Fruit fly (Drosophila melanogaster) whole organism, embryonic: ENCODE measurements around the gene CG15262.

ENCODE experiments used
- Abd-B ChIP-seq: fragments of 200-800 bp; sonication (Bioruptor generic); optimal IDR thresholded peaks from 2 replicates; lab custom pipeline; 2018; ENCODE audit warnings: missing biosample characterization, mild to moderate bottlenecking, missing genetic modification characterization, moderate library complexity
- Atf6 ChIP-seq: fragments of 200-800 bp; sonication (Bioruptor generic); IDR thresholded peaks from 2 replicates; pipeline ENCODE4 v1.3.6; 2022; ENCODE audit warnings: missing biosample characterization, missing genetic modification characterization
- Bdp1 ChIP-seq: fragments of 200-800 bp; sonication (Bioruptor generic); optimal IDR thresholded peaks from 3 replicates; lab custom pipeline; 2016; ENCODE audit warnings: missing biosample characterization, missing genetic modification characterization
- CG11456 ChIP-seq: fragments of 200-800 bp; sonication (Bioruptor generic); IDR thresholded peaks from 3 replicates; pipeline ENCODE4 v1.3.6; 2022; ENCODE audit warnings: missing biosample characterization, missing genetic modification characterization
- CG11560 ChIP-seq: fragments of 200-800 bp; sonication (Bioruptor generic); IDR thresholded peaks from 3 replicates; pipeline ENCODE4 v1.3.6; 2022; ENCODE audit warnings: missing biosample characterization, missing genetic modification characterization
- CG11695 ChIP-seq: fragments of 200-800 bp; sonication (Bioruptor generic); IDR thresholded peaks from 3 replicates; pipeline ENCODE4 v1.3.6; 2022; ENCODE audit warnings: missing biosample characterization, missing genetic modification characterization
- CG12155 ChIP-seq: fragments of 200-800 bp; sonication (Bioruptor generic); optimal IDR thresholded peaks from 3 replicates; lab custom pipeline; 2016; ENCODE audit warnings: missing biosample characterization, missing genetic modification characterization
- CG12942 ChIP-seq: fragments of 200-800 bp; sonication (Bioruptor generic); optimal IDR thresholded peaks from 3 replicates; lab custom pipeline; 2016; ENCODE audit warnings: missing biosample characterization, missing genetic modification characterization
- CG1529 ChIP-seq: fragments of 200-800 bp; sonication (Bioruptor generic); optimal IDR thresholded peaks from 3 replicates; lab custom pipeline; 2018; ENCODE audit warnings: missing biosample characterization, missing genetic modification characterization
- CG1602 ChIP-seq: fragments of 200-800 bp; sonication (Bioruptor generic); optimal IDR thresholded peaks from 3 replicates; lab custom pipeline; 2016; ENCODE audit warnings: missing biosample characterization, missing genetic modification characterization
- CG1603 ChIP-seq: fragments of 200-800 bp; sonication (Bioruptor generic); optimal IDR thresholded peaks from 2 replicates; lab custom pipeline; 2019; ENCODE audit warnings: missing biosample characterization, mild to moderate bottlenecking, missing genetic modification characterization, moderate library complexity
- CG16863 ChIP-seq: fragments of 200-800 bp; sonication (Bioruptor generic); optimal IDR thresholded peaks from 3 replicates; lab custom pipeline; 2016; ENCODE audit warnings: missing biosample characterization, missing genetic modification characterization
- CG1832 ChIP-seq: fragments of 200-800 bp; sonication (Bioruptor generic); optimal IDR thresholded peaks from 2 replicates; lab custom pipeline; 2017; ENCODE audit warnings: missing biosample characterization, mild to moderate bottlenecking, missing genetic modification characterization, inconsistent platforms
- CG30403 ChIP-seq: fragments of 200-800 bp; sonication (Bioruptor generic); optimal IDR thresholded peaks from 3 replicates; lab custom pipeline; 2016; ENCODE audit warnings: missing biosample characterization, missing genetic modification characterization
- CG3995 ChIP-seq: fragments of 200-800 bp; sonication (Bioruptor generic); optimal IDR thresholded peaks from 3 replicates; lab custom pipeline; 2016; ENCODE audit warnings: missing biosample characterization, missing genetic modification characterization
- CG4404 ChIP-seq: fragments of 200-800 bp; sonication (Bioruptor generic); IDR thresholded peaks from 2 replicates; pipeline ENCODE4 v1.3.6; 2022; ENCODE audit warnings: missing biosample characterization, missing genetic modification characterization
- CG6854 ChIP-seq: fragments of 200-800 bp; sonication (Bioruptor generic); optimal IDR thresholded peaks from 3 replicates; lab custom pipeline; 2017; ENCODE audit warnings: missing biosample characterization, mild to moderate bottlenecking, missing genetic modification characterization
- CG7987 ChIP-seq: fragments of 200-800 bp; sonication (Bioruptor generic); optimal IDR thresholded peaks from 2 replicates; lab custom pipeline; 2018; ENCODE audit warnings: missing biosample characterization, mild to moderate bottlenecking, missing genetic modification characterization, moderate library complexity
- CG8290 ChIP-seq, 3 experiments: fragments of 200-800 bp; sonication (Bioruptor generic); optimal IDR thresholded peaks; 2 replicates each; lab custom pipeline; 2016 to 2019; ENCODE audit warnings: missing biosample characterization in 3 of 3, missing genetic modification characterization in 3 of 3, mild to moderate bottlenecking in 2 of 3, moderate library complexity in 1 of 3
- CG8388 ChIP-seq: fragments of 200-800 bp; sonication (Bioruptor generic); optimal IDR thresholded peaks from 2 replicates; lab custom pipeline; 2019; ENCODE audit warnings: missing biosample characterization, mild to moderate bottlenecking, missing genetic modification characterization, moderate library complexity
- CG9215 ChIP-seq: fragments of 200-800 bp; sonication (Bioruptor generic); IDR thresholded peaks from 2 replicates; pipeline ENCODE4 v1.3.6; 2022; ENCODE audit warnings: missing biosample characterization, missing genetic modification characterization
- CTCF ChIP-seq: fragments of 200-800 bp; sonication (Bioruptor generic); optimal IDR thresholded peaks from 2 replicates; lab custom pipeline; 2017; ENCODE audit warnings: missing biosample characterization, mild to moderate bottlenecking, missing genetic modification characterization, moderate library complexity
- D19B ChIP-seq: fragments of 200-800 bp; sonication (Bioruptor generic); optimal IDR thresholded peaks from 2 replicates; lab custom pipeline; 2017; ENCODE audit warnings: missing biosample characterization, mild to moderate bottlenecking, missing genetic modification characterization
- Hr39 ChIP-seq: fragments of >200 bp; optimal IDR thresholded peaks from 2 replicates; lab custom pipeline; 2017
- Hr78 ChIP-seq, 2 experiments: fragments of 200-800 bp in 1 of 2; fragments of >200 bp in 1 of 2; sonication (Bioruptor generic) in 1 of 2; optimal IDR thresholded peaks; 2 replicates each; lab custom pipeline; 2017 to 2019; ENCODE audit warnings: missing biosample characterization in 2 of 2, missing genetic modification characterization in 2 of 2, mild to moderate bottlenecking in 1 of 2, moderate library complexity in 1 of 2
- NfI ChIP-seq: fragments of 200-800 bp; sonication (Bioruptor generic); optimal IDR thresholded peaks from 3 replicates; lab custom pipeline; 2018; ENCODE audit warnings: missing biosample characterization, mild to moderate bottlenecking, missing genetic modification characterization, moderate library complexity
- Ptx1 ChIP-seq: fragments of 200-800 bp; sonication (Bioruptor generic); IDR thresholded peaks from 2 replicates; pipeline ENCODE4 v1.3.6; 2022; ENCODE audit warnings: missing biosample characterization, missing genetic modification characterization
- Sox102F ChIP-seq: fragments of 200-800 bp; sonication (Bioruptor generic); optimal IDR thresholded peaks from 2 replicates; lab custom pipeline; 2018; ENCODE audit warnings: missing biosample characterization, mild to moderate bottlenecking, missing genetic modification characterization, moderate library complexity
- ab ChIP-seq: fragments of 200-800 bp; sonication (Bioruptor generic); optimal IDR thresholded peaks from 2 replicates; lab custom pipeline; 2016; ENCODE audit warnings: missing biosample characterization, missing genetic modification characterization
- aop ChIP-seq: fragments of 200-800 bp; sonication (Bioruptor generic); IDR thresholded peaks from 2 replicates; pipeline ENCODE4 v1.3.6; 2022; ENCODE audit warnings: missing biosample characterization, missing genetic modification characterization
- ap ChIP-seq: fragments of 200-800 bp; sonication (Bioruptor generic); IDR thresholded peaks from 2 replicates; pipeline ENCODE4 v1.3.6; 2022; ENCODE audit warnings: missing biosample characterization, missing genetic modification characterization
- cg ChIP-seq: fragments of 200-800 bp; sonication (Bioruptor generic); optimal IDR thresholded peaks from 3 replicates; lab custom pipeline; 2019; ENCODE audit warnings: missing biosample characterization, mild to moderate bottlenecking, missing genetic modification characterization, moderate library complexity
- crc ChIP-seq: fragments of 200-800 bp; sonication (Bioruptor generic); optimal IDR thresholded peaks from 2 replicates; lab custom pipeline; 2016; ENCODE audit warnings: missing biosample characterization, missing genetic modification characterization
- crp ChIP-seq, 2 experiments: fragments of 200-800 bp; sonication (Bioruptor generic); optimal IDR thresholded peaks; 2 replicates in 1 of 2; 3 replicates in 1 of 2; lab custom pipeline; 2017; ENCODE audit warnings: missing biosample characterization in 2 of 2, missing genetic modification characterization in 2 of 2, mild to moderate bottlenecking in 1 of 2, moderate library complexity in 1 of 2
- dmrt11E ChIP-seq: fragments of 200-800 bp; sonication (Bioruptor generic); optimal IDR thresholded peaks from 3 replicates; lab custom pipeline; 2018; ENCODE audit warnings: missing biosample characterization, mild to moderate bottlenecking, missing genetic modification characterization, moderate library complexity
- dmrt99B ChIP-seq: fragments of 200-800 bp; sonication (Bioruptor generic); optimal IDR thresholded peaks from 2 replicates; lab custom pipeline; 2018; ENCODE audit warnings: missing biosample characterization, mild to moderate bottlenecking, missing genetic modification characterization, moderate library complexity
- fd102C ChIP-seq: fragments of 200-800 bp; sonication (Bioruptor generic); optimal IDR thresholded peaks from 2 replicates; lab custom pipeline; 2018; ENCODE audit warnings: missing biosample characterization, mild to moderate bottlenecking, missing genetic modification characterization, moderate library complexity
- fd64A ChIP-seq: fragments of 200-800 bp; sonication (Bioruptor generic); optimal IDR thresholded peaks from 3 replicates; lab custom pipeline; 2018; ENCODE audit warnings: missing biosample characterization, mild to moderate bottlenecking, missing genetic modification characterization
- fd96Cb ChIP-seq: fragments of 200-800 bp; sonication (Bioruptor generic); optimal IDR thresholded peaks from 2 replicates; lab custom pipeline; 2018; ENCODE audit warnings: missing biosample characterization, mild to moderate bottlenecking, missing genetic modification characterization, moderate library complexity
- grn ChIP-seq: fragments of 200-800 bp; sonication (Bioruptor generic); optimal IDR thresholded peaks from 3 replicates; lab custom pipeline; 2017; ENCODE audit warnings: missing biosample characterization, missing genetic modification characterization
- mam ChIP-seq: fragments of 200-800 bp; sonication (Bioruptor generic); optimal IDR thresholded peaks from 3 replicates; lab custom pipeline; 2016; ENCODE audit warnings: missing biosample characterization, missing genetic modification characterization
- odd ChIP-seq: fragments of 200-800 bp; sonication (Bioruptor generic); optimal IDR thresholded peaks from 2 replicates; lab custom pipeline; 2017; ENCODE audit warnings: missing biosample characterization, mild to moderate bottlenecking, missing genetic modification characterization
- pan ChIP-seq, 4 experiments: fragments of >200 bp in 3 of 4; fragments of 200-800 bp in 1 of 4; sonication (Bioruptor generic) in 1 of 4; optimal IDR thresholded peaks in 3 of 4; IDR thresholded peaks in 1 of 4; 2 replicates each; pipeline versions ENCODE4 v1.3.6 to Lab custom; 2017 to 2022; ENCODE audit warnings: missing biosample characterization in 2 of 4, missing genetic modification characterization in 2 of 4, mixed read lengths in 1 of 4
- peb ChIP-seq: fragments of 200-800 bp; sonication (Bioruptor generic); IDR thresholded peaks from 2 replicates; pipeline ENCODE4 v1.3.6; 2022; ENCODE audit warnings: missing biosample characterization, missing genetic modification characterization
- pzg ChIP-seq: fragments of 200-800 bp; sonication (Bioruptor generic); optimal IDR thresholded peaks from 3 replicates; lab custom pipeline; 2018; ENCODE audit warnings: missing biosample characterization, mild to moderate bottlenecking, missing genetic modification characterization, moderate library complexity
- repo ChIP-seq: fragments of 200-800 bp; sonication (Bioruptor generic); optimal IDR thresholded peaks from 2 replicates; lab custom pipeline; 2016; ENCODE audit warnings: missing biosample characterization, missing genetic modification characterization
- row ChIP-seq: fragments of 200-800 bp; sonication (Bioruptor generic); IDR thresholded peaks from 3 replicates; pipeline ENCODE4 v1.3.6; 2022; ENCODE audit warnings: missing biosample characterization, missing genetic modification characterization
- sens ChIP-seq: fragments of 200-800 bp; sonication (Bioruptor generic); peaks from one replicate; lab custom pipeline; 2016; ENCODE audit warnings: missing biosample characterization, missing genetic modification characterization
- sisA ChIP-seq: fragments of 200-800 bp; sonication (Bioruptor generic); IDR thresholded peaks from 2 replicates; pipeline ENCODE4 v1.3.6; 2022; ENCODE audit warnings: missing biosample characterization, missing genetic modification characterization
- tio ChIP-seq: fragments of 200-800 bp; sonication (Bioruptor generic); optimal IDR thresholded peaks from 2 replicates; lab custom pipeline; 2017; ENCODE audit warnings: missing biosample characterization, missing genetic modification characterization, inconsistent platforms
- twi ChIP-seq: fragments of 200-800 bp; optimal IDR thresholded peaks from 2 replicates; lab custom pipeline; 2019; ENCODE audit warnings: missing biosample characterization, mild to moderate bottlenecking, missing genetic modification characterization, moderate library complexity
- zen ChIP-seq: fragments of 200-800 bp; sonication (Bioruptor generic); optimal IDR thresholded peaks from 3 replicates; lab custom pipeline; 2018; ENCODE audit warnings: missing biosample characterization, mild to moderate bottlenecking, missing genetic modification characterization, moderate library complexity

Gene CG15262

dm6 chr2L:15249682-15250081 lies 47.9 kb upstream of the CG15262 start (continued):
- TF ChIP-seq CG3995 (GFP tag; lab: Kevin White, UChicago): no peak
- TF ChIP-seq CG9215 (GFP tag; lab: Robert Waterston, UW): no peak
- TF ChIP-seq CG4404 (GFP tag; lab: Robert Waterston, UW): no peak
- no peak for TF ChIP-seq CG8290 (GFP tag; optimal IDR thresholded peaks at IDR 0.05; lab: Kevin White, UChicago)
- peak in 1 of 2 experiments; percentile 31 for TF ChIP-seq CG8290 (tag; optimal IDR thresholded peaks at IDR 0.05; lab: Kevin White, UChicago)
- TF ChIP-seq ap (GFP tag; lab: Robert Waterston, UW): no peak
- TF ChIP-seq pan (optimal IDR thresholded peaks at IDR 0.05; lab: Kevin White, UChicago): no peak
- TF ChIP-seq pan (GFP tag; optimal IDR thresholded peaks at IDR 0.05 in 1 of 2, IDR thresholded peaks at IDR 0.05 in 1 of 2): peak in 1 of 2 experiments; percentile 17
- peak; percentile 13 for TF ChIP-seq dmrt99B (tag; lab: Kevin White, UChicago)
- TF ChIP-seq Hr78 (GFP tag; optimal IDR thresholded peaks at IDR 0.05; lab: Kevin White, UChicago): no peak
- TF ChIP-seq Ptx1: 0 out of 2 replicates have a peak, but pooled peaks have one; percentile 10
- TF ChIP-seq CG11560 (tag; lab: Robert Waterston, UW): no peak
- TF ChIP-seq CG8388 (GFP tag; lab: Kevin White, UChicago): no peak
- no peak for TF ChIP-seq ab (GFP tag; lab: Kevin White, UChicago)
- TF ChIP-seq Bdp1 (GFP tag; lab: Kevin White, UChicago): no peak
- no peak for TF ChIP-seq cg (GFP tag; lab: Kevin White, UChicago)
- TF ChIP-seq CG12942 (GFP tag; lab: Kevin White, UChicago): no peak
- TF ChIP-seq CG1602: no peak
- no peak for TF ChIP-seq CG12155 (GFP tag; lab: Kevin White, UChicago)
- TF ChIP-seq D19B (GFP tag; lab: Kevin White, UChicago): peak; percentile 44
- TF ChIP-seq CG16863: no peak
- no peak for TF ChIP-seq CG11456 (GFP tag; lab: Robert Waterston, UW)
- peak; percentile 82 for TF ChIP-seq sens (GFP tag; lab: Kevin White, UChicago)
- no peak for TF ChIP-seq tio (GFP tag; lab: Kevin White, UChicago)
- no peak for TF ChIP-seq dmrt11E (tag; lab: Kevin White, UChicago)
- no peak for TF ChIP-seq zen
- no peak for TF ChIP-seq grn
- no peak for TF ChIP-seq peb
- no peak for TF ChIP-seq CG1529 (GFP tag; lab: Kevin White, UChicago)
- TF ChIP-seq CG6854 (GFP tag; lab: Kevin White, UChicago): no peak
- TF ChIP-seq aop: no peak
- no peak for TF ChIP-seq Hr39
- TF ChIP-seq crp (GFP tag; optimal IDR thresholded peaks at IDR 0.05; lab: Kevin White, UChicago): no peak
- no peak for TF ChIP-seq NfI (GFP tag; lab: Kevin White, UChicago)
- peak; percentile 33 for TF ChIP-seq CG1603 (tag; lab: Kevin White, UChicago)
- TF ChIP-seq row (GFP tag; lab: Robert Waterston, UW): peak; percentile 43; the same call in 2 of the 3 replicates
- no peak for TF ChIP-seq CG7987 (GFP tag; lab: Kevin White, UChicago)
- TF ChIP-seq crc (GFP tag; lab: Kevin White, UChicago): no peak
- no peak for TF ChIP-seq CG11695
- no peak for TF ChIP-seq odd (GFP tag; lab: Kevin White, UChicago)
- TF ChIP-seq CG30403 (GFP tag; lab: Kevin White, UChicago): no peak
- TF ChIP-seq CG1832 (GFP tag; lab: Kevin White, UChicago): no peak
- peak; percentile 4 for TF ChIP-seq mam
- TF ChIP-seq repo: no peak
- TF ChIP-seq fd102C: no peak
- peak; percentile 26 for TF ChIP-seq fd96Cb (tag; lab: Kevin White, UChicago)
- no peak for TF ChIP-seq Atf6 (GFP tag; lab: Robert Waterston, UW)
- no peak for TF ChIP-seq CTCF (GFP tag; lab: Kevin White, UChicago)
- peak; percentile 39; the same call in 1 of the 2 replicates for TF ChIP-seq sisA (GFP tag; lab: Robert Waterston, UW)
- peak; percentile 20 for TF ChIP-seq Abd-B (GFP tag; lab: Kevin White, UChicago)
- TF ChIP-seq pzg (GFP tag; lab: Kevin White, UChicago): no peak
- TF ChIP-seq Sox102F: peak; percentile 11
- TF ChIP-seq fd64A (GFP tag; lab: Kevin White, UChicago): no peak
- no peak for TF ChIP-seq twi (tag; lab: Kevin White, UChicago)
